Worm (Caenorhabditis elegans): ENCODE data around the gene F13A2.4.

ce11 chrV:4360018-4360417 is 40.0 kb downstream of the F13A2.4 start:
- TF ChIP-seq ceh-36 (tag; optimal IDR thresholded peaks at IDR 0.05) (no peak), ama-1 (optimal IDR thresholded peaks at IDR 0.05) (no peak), flt-1 (GFP tag; IDR thresholded peaks at IDR 0.05) (no peak), hmbx-1 (tag; optimal IDR thresholded peaks at IDR 0.05) (no peak), pes-1 (GFP tag; IDR thresholded peaks at IDR 0.05) (no peak), ceh-13 (GFP tag; optimal IDR thresholded peaks at IDR 0.05) (no peak), B0310.2 (tag; optimal IDR thresholded peaks at IDR 0.05) (no peak), tbx-11 (GFP tag; IDR thresholded peaks at IDR 0.05) (no peak), hnd-1 (tag; optimal IDR thresholded peaks at IDR 0.05) (no peak), sea-1 (GFP tag; conservative IDR thresholded peaks at IDR 0.05) (no peak), scrt-1 (GFP tag; IDR thresholded peaks at IDR 0.05) (no peak)
